Fruit fly (Drosophila melanogaster): ENCODE data around the gene Aos1.
A peak's percentile ranks its signal among the peaks of the same experiment; 100 is the strongest.

Gene Aos1

dm6 chr3R:12406235-12407196 is 27.1 kb downstream of the Aos1 start, which contains the start of gene CG5167 (continued):
- TF ChIP-seq pum (GFP tag; optimal IDR thresholded peaks at IDR 0.05) (no peak), CG10321 (GFP tag; IDR thresholded peaks at IDR 0.05) (no peak), CG17328 (GFP tag; IDR thresholded peaks at IDR 0.05) (peak; percentile 54), CG4730 (GFP tag; IDR thresholded peaks at IDR 0.05) (peak; percentile 8; the same call in 1 of the 2 replicates), CG6654 (GFP tag; optimal IDR thresholded peaks at IDR 0.05) (no peak), Atf3 (GFP tag; optimal IDR thresholded peaks at IDR 0.05) (no peak), esg (GFP tag; conservative IDR thresholded peaks at IDR 0.05) (no peak), psq (GFP tag; optimal IDR thresholded peaks at IDR 0.05) (no peak), gsb (GFP tag; IDR thresholded peaks at IDR 0.05) (no peak), exex (tag; optimal IDR thresholded peaks at IDR 0.05) (peak; percentile 89), trh (GFP tag; optimal IDR thresholded peaks at IDR 0.05) (no peak), Aef1 (GFP tag; IDR thresholded peaks at IDR 0.05) (no peak), phol (tag; optimal IDR thresholded peaks at IDR 0.05) (peak; percentile 48), bab2 (GFP tag; optimal IDR thresholded peaks at IDR 0.05) (no peak), CG14050 (GFP tag; IDR thresholded peaks at IDR 0.05) (no peak), rib (GFP tag; IDR thresholded peaks at IDR 0.05) (no peak), Hand (GFP tag; optimal IDR thresholded peaks at IDR 0.05) (no peak), mirr (GFP tag; optimal IDR thresholded peaks at IDR 0.05) (peak; percentile 54), gsb-n (tag; optimal IDR thresholded peaks at IDR 0.05) (peak; percentile 7), gem (tag; optimal IDR thresholded peaks at IDR 0.05) (peak; percentile 78), cg (GFP tag; optimal IDR thresholded peaks at IDR 0.05) (no peak), CG12659 (GFP tag; optimal IDR thresholded peaks at IDR 0.05) (peak; percentile 20), dmrt99B (tag; optimal IDR thresholded peaks at IDR 0.05) (no peak), CG3847 (GFP tag; IDR thresholded peaks at IDR 0.05) (no peak), Rx (GFP tag; IDR thresholded peaks at IDR 0.05) (no peak), br (optimal IDR thresholded peaks at IDR 0.05) (no peak), cato (GFP tag; optimal IDR thresholded peaks at IDR 0.05; ENCODE audit: borderline replicate concordance) (no peak), dan (GFP tag; IDR thresholded peaks at IDR 0.05) (no peak), CG14710 (tag; optimal IDR thresholded peaks at IDR 0.05) (peak; percentile 51), CG42726 (GFP tag; IDR thresholded peaks at IDR 0.05; ENCODE audit: partially characterized antibody) (no peak), D (optimal IDR thresholded peaks at IDR 0.05) (no peak), D (GFP tag; optimal IDR thresholded peaks at IDR 0.05) (no peak), kay (GFP tag; optimal IDR thresholded peaks at IDR 0.05) (no peak), CG1603 (tag; optimal IDR thresholded peaks at IDR 0.05) (peak; percentile 39), Stat92E (GFP tag; optimal IDR thresholded peaks at IDR 0.05) (no peak), abd-A (tag; optimal IDR thresholded peaks at IDR 0.05) (no peak), vvl (GFP tag; IDR thresholded peaks at IDR 0.05) (peak; percentile 49; the same call in 1 of the 2 replicates), vnd (GFP tag; IDR thresholded peaks at IDR 0.05; ENCODE audit: partially characterized antibody) (no peak), trem (tag; optimal IDR thresholded peaks at IDR 0.05) (peak; percentile 58), CG34376 (GFP tag; optimal IDR thresholded peaks at IDR 0.05) (peak; percentile 76), Ravus (GFP tag; IDR thresholded peaks at IDR 0.05) (no peak), CG12219 (GFP tag; optimal IDR thresholded peaks at IDR 0.05) (no peak), Blimp-1 (GFP tag; optimal IDR thresholded peaks at IDR 0.05) (no peak), CG14014 (GFP tag; IDR thresholded peaks at IDR 0.05) (no peak), row (GFP tag; IDR thresholded peaks at IDR 0.05) (peak; percentile 70), CG16863 (GFP tag; optimal IDR thresholded peaks at IDR 0.05) (no peak), CG14667 (GFP tag; IDR thresholded peaks at IDR 0.05) (no peak), CG12942 (GFP tag; optimal IDR thresholded peaks at IDR 0.05) (peak; percentile 18), pfk (GFP tag; optimal IDR thresholded peaks at IDR 0.05) (no peak)
